Fruit fly (Drosophila melanogaster): ENCODE results near the gene trus.
"Not testable (repeated sequence)": the region's sequence is repeated elsewhere in the genome, so short reads cannot be mapped to it uniquely, and the experiment has no call there.

DNA sequence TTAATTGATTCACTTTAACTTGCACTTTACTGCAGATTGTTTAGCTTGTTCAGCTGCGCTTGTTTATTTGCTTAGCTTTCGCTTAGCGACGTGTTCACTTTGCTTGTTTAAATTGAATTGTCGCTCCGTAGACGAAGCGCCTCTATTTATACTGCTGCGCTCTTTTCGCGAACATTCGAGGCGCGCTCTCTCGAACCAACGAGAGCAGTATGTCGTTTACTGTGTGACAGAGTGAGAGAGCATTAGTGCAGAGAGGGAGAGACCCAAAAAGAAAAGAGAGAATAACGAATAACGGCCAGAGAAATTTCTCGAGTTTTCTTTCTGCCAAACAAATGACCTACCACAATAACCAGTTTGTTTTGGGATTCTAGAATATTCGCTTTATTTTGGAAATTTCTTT lies 11.3 kb downstream of the trus start, which contains the start of gene Hsp70Ba:
- not testable (repeated sequence) for TF ChIP-seq EcR (GFP tag; optimal IDR thresholded peaks at IDR 0.05); CG34367 (tag; optimal IDR thresholded peaks at IDR 0.05); CG15710 (tag; optimal IDR thresholded peaks at IDR 0.05); CG12605 (GFP tag; IDR thresholded peaks at IDR 0.05); Pif1B (GFP tag; optimal IDR thresholded peaks at IDR 0.05); CG10348 (GFP tag; IDR thresholded peaks at IDR 0.05); CG32121 (GFP tag; IDR thresholded peaks at IDR 0.05); CG9948 (tag; optimal IDR thresholded peaks at IDR 0.05); fd96Ca (GFP tag; IDR thresholded peaks at IDR 0.05); CG8159 (tag; optimal IDR thresholded peaks at IDR 0.05); rn (GFP tag; IDR thresholded peaks at IDR 0.05); gl (tag; optimal IDR thresholded peaks at IDR 0.05); CG8301 (tag; optimal IDR thresholded peaks at IDR 0.05); Pif1A (GFP tag; optimal IDR thresholded peaks at IDR 0.05)

Measured in whole organism, pupa.